Worm (Caenorhabditis elegans) whole organism, L1 larva: ENCODE measurements around the gene F21C10.7.

ENCODE experiments used
- ama-1 ChIP-seq: fragments of 150-350 bp; optimal IDR thresholded peaks from 2 replicates; lab custom pipeline; 2014
- ceh-82 ChIP-seq, 3 experiments: fragments of 150-350 bp in 1 of 3; sonication (generic microtip) in 2 of 3; optimal IDR thresholded peaks; 2 replicates each; lab custom pipeline; 2014 to 2017; ENCODE audit warnings: missing biosample characterization in 3 of 3, missing genetic modification characterization in 3 of 3
- elt-3 ChIP-seq, 6 experiments: fragments of 150-350 bp in 1 of 6; sonication (generic microtip); optimal IDR thresholded peaks; 2 replicates each; lab custom pipeline; 2017 to 2018; ENCODE audit warnings: missing biosample characterization in 6 of 6, missing genetic modification characterization in 6 of 6, inconsistent platforms in 1 of 6
- lin-13 ChIP-seq: fragments of 150-350 bp; optimal IDR thresholded peaks from 2 replicates; lab custom pipeline; 2014; ENCODE audit warnings: missing biosample characterization, missing genetic modification reagents, missing genetic modification characterization
- lin-15B ChIP-seq: fragments of 150-350 bp; sonication (generic microtip); optimal IDR thresholded peaks from 3 replicates; lab custom pipeline; 2014; ENCODE audit warnings: missing biosample characterization, missing genetic modification characterization
- nhr-237 ChIP-seq: fragments of 150-350 bp; optimal IDR thresholded peaks from 2 replicates; lab custom pipeline; 2014; ENCODE audit warnings: missing biosample characterization, missing genetic modification characterization
- nhr-28 ChIP-seq: fragments of 150-350 bp; optimal IDR thresholded peaks from 2 replicates; lab custom pipeline; 2014; ENCODE audit warnings: missing biosample characterization, missing genetic modification characterization
- nhr-77 ChIP-seq: fragments of 150-350 bp; optimal IDR thresholded peaks from 2 replicates; lab custom pipeline; 2014; ENCODE audit warnings: missing biosample characterization, missing genetic modification characterization
- ztf-4 ChIP-seq: fragments of 150-350 bp; optimal IDR thresholded peaks from 2 replicates; lab custom pipeline; 2014; ENCODE audit warnings: missing biosample characterization, missing genetic modification characterization

ce11 chrV:9141297-9141696, 28.7 kb downstream of the F21C10.7 start, which contains the start of gene pitr-3:
- TF ChIP-seq nhr-77 (tag; lab: Kevin White, UChicago), result no peak
- no peak for TF ChIP-seq lin-15B (tag; lab: Kevin White, UChicago)
- no peak for TF ChIP-seq ama-1 (lab: Kevin White, UChicago)
- TF ChIP-seq lin-13 (GFP tag; lab: Kevin White, UChicago), result no peak
- TF ChIP-seq ceh-82 (tag; optimal IDR thresholded peaks at IDR 0.05; lab: Kevin White, UChicago), result no peak
- no peak for TF ChIP-seq elt-3 (tag; optimal IDR thresholded peaks at IDR 0.05; lab: Kevin White, UChicago)
- TF ChIP-seq nhr-28 (tag; lab: Kevin White, UChicago), result no peak
- TF ChIP-seq nhr-237, result no peak
- TF ChIP-seq ztf-4 (tag; lab: Kevin White, UChicago), result no peak
